Worm (Caenorhabditis elegans) whole organism, late embryonic: ENCODE results near the gene lin-66.

Experiments used
- ama-1 ChIP-seq: fragments of 150-350 bp; optimal IDR thresholded peaks from 2 replicates; lab custom pipeline; 2014
- ceh-19 ChIP-seq: fragments of 200-800 bp; sonication (Bioruptor generic); optimal IDR thresholded peaks from 2 replicates; lab custom pipeline; 2018; ENCODE audit warnings: mild to moderate bottlenecking, missing genetic modification characterization, missing compliant biosample characterization
- ceh-34 ChIP-seq: sonication (generic microtip); optimal IDR thresholded peaks from 2 replicates; lab custom pipeline; 2016; ENCODE audit warnings: mild to moderate bottlenecking, missing genetic modification characterization, missing compliant biosample characterization
- che-1 ChIP-seq: sonication (generic microtip); optimal IDR thresholded peaks from 2 replicates; lab custom pipeline; 2016; ENCODE audit warnings: mild to moderate bottlenecking, missing genetic modification characterization, missing compliant biosample characterization
- dmd-4 ChIP-seq: sonication (generic microtip); optimal IDR thresholded peaks from 2 replicates; lab custom pipeline; 2016; ENCODE audit warnings: borderline replicate concordance, missing genetic modification characterization, missing compliant biosample characterization
- dve-1 ChIP-seq: sonication (generic microtip); optimal IDR thresholded peaks from 2 replicates; lab custom pipeline; 2017; ENCODE audit warnings: antibody characterized with exemption, mild to moderate bottlenecking, missing genetic modification characterization, missing compliant biosample characterization
- ets-4 ChIP-seq: sonication (generic microtip); optimal IDR thresholded peaks from 2 replicates; lab custom pipeline; 2016; ENCODE audit warnings: missing genetic modification characterization, missing compliant biosample characterization
- hlh-30 ChIP-seq: sonication (generic microtip); optimal IDR thresholded peaks from 2 replicates; lab custom pipeline; 2017; ENCODE audit warnings: antibody characterized with exemption, missing genetic modification characterization, missing compliant biosample characterization; ENCODE audit not compliant: insufficient read depth
- lin-11 ChIP-seq: fragments of 200-800 bp; sonication (Bioruptor generic); optimal IDR thresholded peaks from 2 replicates; lab custom pipeline; 2018; ENCODE audit warnings: mild to moderate bottlenecking, missing genetic modification characterization, missing compliant biosample characterization
- pqm-1 ChIP-seq: sonication (generic microtip); optimal IDR thresholded peaks from 2 replicates; lab custom pipeline; 2016; ENCODE audit warnings: missing genetic modification characterization, missing compliant biosample characterization
- pros-1 ChIP-seq: fragments of 150-350 bp; optimal IDR thresholded peaks from 2 replicates; lab custom pipeline; 2014; ENCODE audit warnings: missing biosample characterization, missing genetic modification reagents, missing genetic modification characterization
- sox-2 ChIP-seq: fragments of 200-800 bp; sonication (Bioruptor generic); IDR thresholded peaks from 2 replicates; pipeline ENCODE4 v1.3.6; 2022; ENCODE audit warnings: missing genetic modification reagents, missing genetic modification characterization, missing compliant biosample characterization
- unc-86 ChIP-seq: sonication (generic microtip); optimal IDR thresholded peaks from 2 replicates; lab custom pipeline; 2016; ENCODE audit warnings: missing genetic modification characterization, missing compliant biosample characterization

ce11 chrIV:13881754-13882275 is 6.1 kb upstream of the lin-66 start, which contains the start of gene rpl-29:
- no peak for TF ChIP-seq unc-86 (tag; lab: Kevin White, UChicago)
- no peak for TF ChIP-seq ceh-34 (tag; lab: Kevin White, UChicago)
- no peak for TF ChIP-seq pros-1 (tag; lab: Kevin White, UChicago)
- no peak for TF ChIP-seq pqm-1
- no peak for TF ChIP-seq che-1 (tag; lab: Kevin White, UChicago)
- peak; percentile 52 for TF ChIP-seq hlh-30 (tag; lab: Kevin White, UChicago)
- TF ChIP-seq ama-1 = no peak
- no peak for TF ChIP-seq dmd-4
- TF ChIP-seq sox-2 (GFP tag; lab: Robert Waterston, UW) = no peak
- no peak for TF ChIP-seq ets-4 (tag; lab: Kevin White, UChicago)
- no peak for TF ChIP-seq ceh-19 (GFP tag; lab: Kevin White, UChicago)
- no peak for TF ChIP-seq lin-11 (tag; lab: Kevin White, UChicago)
- TF ChIP-seq dve-1 (tag; lab: Kevin White, UChicago) = no peak
